Worm (Caenorhabditis elegans) whole organism, mixed stage, embryonic: Measurements from ENCODE around the gene K08E7.4.

ENCODE experiments used
- M03D4.4 ChIP-seq: sonication (generic microtip); optimal IDR thresholded peaks from 2 replicates; lab custom pipeline; 2017; ENCODE audit warnings: mild to moderate bottlenecking, missing genetic modification characterization, missing compliant biosample characterization
- bed-3 ChIP-seq: fragments of 200-800 bp; sonication (Bioruptor generic); optimal IDR thresholded peaks from 3 replicates; lab custom pipeline; 2018; ENCODE audit warnings: mild to moderate bottlenecking, missing genetic modification characterization, moderate library complexity, missing compliant biosample characterization
- blmp-1 ChIP-seq: fragments of 150-350 bp; optimal IDR thresholded peaks from 2 replicates; lab custom pipeline; 2014; ENCODE audit warnings: missing biosample characterization, missing genetic modification characterization
- ceh-39 ChIP-seq: fragments of 150-350 bp; optimal IDR thresholded peaks from 2 replicates; lab custom pipeline; 2014; ENCODE audit warnings: missing biosample characterization, missing genetic modification characterization
- ceh-43 ChIP-seq: fragments of 200-800 bp; sonication (Bioruptor generic); optimal IDR thresholded peaks from 2 replicates; lab custom pipeline; 2018; ENCODE audit warnings: mild to moderate bottlenecking, missing genetic modification characterization, moderate library complexity, missing compliant biosample characterization
- ceh-83 ChIP-seq: fragments of 200-800 bp; sonication (Bioruptor generic); optimal IDR thresholded peaks from 2 replicates; lab custom pipeline; 2018; ENCODE audit warnings: mild to moderate bottlenecking, missing genetic modification characterization, missing compliant biosample characterization
- ces-1 ChIP-seq: fragments of 150-350 bp; optimal IDR thresholded peaks from 2 replicates; lab custom pipeline; 2014; ENCODE audit warnings: missing biosample characterization, missing genetic modification reagents, missing genetic modification characterization
- cnd-1 ChIP-seq: fragments of 200-800 bp; sonication (Bioruptor generic); optimal IDR thresholded peaks from 2 replicates; lab custom pipeline; 2018; ENCODE audit warnings: mild to moderate bottlenecking, missing genetic modification characterization, missing compliant biosample characterization
- drap-1 ChIP-seq: fragments of 200-800 bp; sonication (Bioruptor generic); optimal IDR thresholded peaks from 3 replicates; lab custom pipeline; 2018; ENCODE audit warnings: mild to moderate bottlenecking, missing genetic modification characterization, missing compliant biosample characterization
- elt-1 ChIP-seq: sonication (generic microtip); optimal IDR thresholded peaks from 2 replicates; lab custom pipeline; 2017; ENCODE audit warnings: missing genetic modification characterization, mild to moderate bottlenecking, missing compliant biosample characterization, antibody characterized with exemption, moderate library complexity, borderline replicate concordance; ENCODE audit not compliant: insufficient read depth
- elt-3 ChIP-seq: fragments of 150-350 bp; optimal IDR thresholded peaks from 2 replicates; lab custom pipeline; 2014; ENCODE audit warnings: missing biosample characterization, missing genetic modification characterization
- flh-1 ChIP-seq: fragments of 200-800 bp; sonication (Bioruptor generic); optimal IDR thresholded peaks from 2 replicates; lab custom pipeline; 2018; ENCODE audit warnings: mild to moderate bottlenecking, missing genetic modification characterization, moderate library complexity, missing compliant biosample characterization
- ham-2 ChIP-seq: fragments of 200-800 bp; sonication (Bioruptor generic); optimal IDR thresholded peaks from 2 replicates; lab custom pipeline; 2018; ENCODE audit warnings: mild to moderate bottlenecking, missing genetic modification characterization, missing compliant biosample characterization
- hlh-1 ChIP-seq: fragments of 150-350 bp; optimal IDR thresholded peaks from 2 replicates; lab custom pipeline; 2014; ENCODE audit warnings: missing biosample characterization, missing genetic modification reagents, missing genetic modification characterization
- lin-13 ChIP-seq: fragments of 150-350 bp; optimal IDR thresholded peaks from 2 replicates; lab custom pipeline; 2014; ENCODE audit warnings: missing biosample characterization, missing genetic modification characterization
- lin-32 ChIP-seq: fragments of 200-800 bp; sonication (Bioruptor generic); optimal IDR thresholded peaks from 2 replicates; lab custom pipeline; 2018; ENCODE audit warnings: mild to moderate bottlenecking, missing genetic modification characterization, missing compliant biosample characterization
- lsy-2 ChIP-seq: fragments of 150-350 bp; optimal IDR thresholded peaks from 2 replicates; lab custom pipeline; 2014; ENCODE audit warnings: missing biosample characterization, missing genetic modification characterization
- mab-5 ChIP-seq: fragments of 150-350 bp; optimal IDR thresholded peaks from 2 replicates; lab custom pipeline; 2014; ENCODE audit warnings: missing biosample characterization, missing genetic modification characterization
- mep-1 ChIP-seq: fragments of 150-350 bp; optimal IDR thresholded peaks from 2 replicates; lab custom pipeline; 2017; ENCODE audit warnings: missing biosample characterization, missing genetic modification reagents, missing genetic modification characterization, inconsistent platforms
- mls-2 ChIP-seq: sonication (generic microtip); optimal IDR thresholded peaks from 2 replicates; lab custom pipeline; 2016; ENCODE audit warnings: mild to moderate bottlenecking, missing genetic modification characterization, moderate library complexity, missing compliant biosample characterization
- nhr-12 ChIP-seq: fragments of 150-350 bp; optimal IDR thresholded peaks from 2 replicates; lab custom pipeline; 2014; ENCODE audit warnings: missing biosample characterization, missing genetic modification characterization
- nhr-2 ChIP-seq: fragments of 150-350 bp; optimal IDR thresholded peaks from 2 replicates; lab custom pipeline; 2014; ENCODE audit warnings: missing biosample characterization, missing genetic modification characterization
- nhr-237 ChIP-seq: fragments of 150-350 bp; optimal IDR thresholded peaks from 2 replicates; lab custom pipeline; 2014; ENCODE audit warnings: missing biosample characterization, missing genetic modification characterization
- nhr-28 ChIP-seq: fragments of 150-350 bp; optimal IDR thresholded peaks from 2 replicates; lab custom pipeline; 2014; ENCODE audit warnings: missing biosample characterization, missing genetic modification characterization
- nhr-76 ChIP-seq: sonication (generic microtip); optimal IDR thresholded peaks from 2 replicates; lab custom pipeline; 2017; ENCODE audit warnings: missing biosample characterization, missing genetic modification characterization
- pha-4 ChIP-seq: fragments of 150-350 bp; optimal IDR thresholded peaks from 2 replicates; lab custom pipeline; 2018; ENCODE audit warnings: missing biosample characterization, missing genetic modification reagents, missing genetic modification characterization
- sem-2 ChIP-seq: fragments of 200-800 bp; sonication (Bioruptor generic); optimal IDR thresholded peaks from 2 replicates; lab custom pipeline; 2018; ENCODE audit warnings: mild to moderate bottlenecking, missing genetic modification characterization, missing compliant biosample characterization
- snpc-4 ChIP-seq: fragments of 150-350 bp; optimal IDR thresholded peaks from 2 replicates; lab custom pipeline; 2014; ENCODE audit warnings: missing biosample characterization, missing genetic modification characterization
- sptf-1 ChIP-seq: sonication (generic microtip); optimal IDR thresholded peaks from 2 replicates; lab custom pipeline; 2017; ENCODE audit warnings: mild to moderate bottlenecking, missing genetic modification characterization, moderate library complexity, missing compliant biosample characterization
- tbx-8 ChIP-seq: fragments of 200-800 bp; sonication (Bioruptor generic); optimal IDR thresholded peaks from 2 replicates; lab custom pipeline; 2018; ENCODE audit warnings: mild to moderate bottlenecking, missing genetic modification characterization, moderate library complexity, missing compliant biosample characterization
- unc-120 ChIP-seq: sonication (generic microtip); optimal IDR thresholded peaks from 2 replicates; lab custom pipeline; 2017; ENCODE audit warnings: missing genetic modification characterization, missing compliant biosample characterization; ENCODE audit not compliant: poor library complexity, severe bottlenecking
- unc-39 ChIP-seq: fragments of 150-350 bp; optimal IDR thresholded peaks from 2 replicates; lab custom pipeline; 2014; ENCODE audit warnings: missing biosample characterization, missing genetic modification characterization
- unc-62 ChIP-seq: fragments of 150-350 bp; optimal IDR thresholded peaks from 2 replicates; lab custom pipeline; 2014; ENCODE audit warnings: missing biosample characterization, missing genetic modification reagents, missing genetic modification characterization
- zip-8 ChIP-seq: fragments of 150-350 bp; optimal IDR thresholded peaks from 2 replicates; lab custom pipeline; 2014; ENCODE audit warnings: missing biosample characterization, missing genetic modification characterization
- ztf-11 ChIP-seq: fragments of 150-350 bp; optimal IDR thresholded peaks from 2 replicates; lab custom pipeline; 2014; ENCODE audit warnings: missing biosample characterization, missing genetic modification characterization

The K08E7.4 gene

ce11 chrIV:12574265-12574664 is 3.3 kb upstream of the K08E7.4 start:
- TF ChIP-seq blmp-1 (no peak), snpc-4 (no peak), ces-1 (GFP tag; lab: Kevin White, UChicago) (no peak), ztf-11 (tag; lab: Kevin White, UChicago) (no peak), unc-62 (GFP tag; lab: Kevin White, UChicago) (no peak), mab-5 (tag; lab: Kevin White, UChicago) (no peak), mls-2 (tag; lab: Kevin White, UChicago) (no peak), pha-4 (tag; lab: Kevin White, UChicago) (no peak), nhr-2 (tag; lab: Kevin White, UChicago) (no peak), zip-8 (tag; lab: Kevin White, UChicago) (no peak), elt-1 (no peak), sptf-1 (tag; lab: Kevin White, UChicago) (no peak), ceh-43 (GFP tag; lab: Kevin White, UChicago) (no peak), ceh-83 (GFP tag; lab: Kevin White, UChicago) (no peak), unc-120 (tag; lab: Kevin White, UChicago) (no peak), elt-3 (no peak), sem-2 (GFP tag; lab: Kevin White, UChicago) (no peak), tbx-8 (GFP tag; lab: Kevin White, UChicago) (no peak), ham-2 (GFP tag; lab: Kevin White, UChicago) (no peak), drap-1 (GFP tag; lab: Kevin White, UChicago) (no peak)
- TF ChIP-seq, all 35 proteins: peak for 0

DNA sequence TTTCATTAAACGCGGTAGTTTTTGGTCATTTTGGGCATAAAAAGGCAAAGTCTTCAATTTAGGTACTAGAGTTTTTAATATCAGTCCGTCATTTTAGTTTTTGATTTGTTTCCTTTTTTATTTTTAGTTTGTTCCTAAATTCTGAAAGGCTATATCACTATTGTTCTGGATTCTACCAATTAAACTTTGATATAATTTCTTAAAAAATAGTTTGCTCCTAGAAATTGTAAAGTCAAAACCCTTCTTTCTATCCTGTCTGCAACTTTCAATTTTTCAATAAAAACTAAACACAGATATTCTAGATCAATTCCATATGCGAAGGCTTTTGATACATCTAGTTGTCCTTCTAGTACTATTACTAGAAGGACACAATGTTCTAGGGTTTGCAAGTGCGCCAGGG is 2.1 kb upstream of the K08E7.4 start, which contains the start of gene K08E7.5:
Gene K08E7.5, plus strand, starts transcription at position 301 of the 400 bp plus-strand sequence.
- TF ChIP-seq unc-120 (tag; lab: Kevin White, UChicago) = no peak
- TF ChIP-seq mab-5 (tag; lab: Kevin White, UChicago) = no peak
- TF ChIP-seq ham-2 (GFP tag; lab: Kevin White, UChicago) = no peak
- no peak for TF ChIP-seq flh-1 (GFP tag; lab: Kevin White, UChicago)
- no peak for TF ChIP-seq bed-3 (GFP tag; lab: Kevin White, UChicago)
- no peak for TF ChIP-seq ceh-43 (GFP tag; lab: Kevin White, UChicago)
- TF ChIP-seq elt-3 = no peak
- no peak for TF ChIP-seq unc-62 (GFP tag; lab: Kevin White, UChicago)

DNA sequence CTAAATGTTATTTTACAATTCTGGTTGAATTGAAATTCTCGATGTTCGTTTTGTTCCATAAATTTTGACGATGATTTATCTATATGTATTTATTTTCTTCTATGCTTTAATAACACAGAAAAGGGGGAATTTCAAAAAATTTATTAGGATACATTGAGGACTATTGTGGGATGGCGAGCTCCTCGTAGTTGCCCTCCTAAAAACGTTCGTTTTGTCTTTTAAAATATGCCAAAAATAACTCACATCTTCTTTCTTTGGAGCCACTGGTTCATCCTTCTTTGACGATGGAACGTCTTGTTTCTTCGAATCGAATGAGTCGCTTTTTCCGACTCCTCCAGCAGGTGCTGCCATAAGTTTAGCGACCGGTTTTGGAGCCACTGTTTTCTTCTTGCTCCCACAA is 401 bp downstream of the K08E7.4 start:
- TF ChIP-seq nhr-2 (tag; lab: Kevin White, UChicago) = no peak
- TF ChIP-seq cnd-1 (tag; lab: Kevin White, UChicago) = no peak
- TF ChIP-seq hlh-1 (tag; lab: Kevin White, UChicago) = no peak
- TF ChIP-seq ham-2 (GFP tag; lab: Kevin White, UChicago) = no peak
- no peak for TF ChIP-seq sem-2 (GFP tag; lab: Kevin White, UChicago)
- TF ChIP-seq nhr-28 = no peak
- no peak for TF ChIP-seq sptf-1 (tag; lab: Kevin White, UChicago)

DNA sequence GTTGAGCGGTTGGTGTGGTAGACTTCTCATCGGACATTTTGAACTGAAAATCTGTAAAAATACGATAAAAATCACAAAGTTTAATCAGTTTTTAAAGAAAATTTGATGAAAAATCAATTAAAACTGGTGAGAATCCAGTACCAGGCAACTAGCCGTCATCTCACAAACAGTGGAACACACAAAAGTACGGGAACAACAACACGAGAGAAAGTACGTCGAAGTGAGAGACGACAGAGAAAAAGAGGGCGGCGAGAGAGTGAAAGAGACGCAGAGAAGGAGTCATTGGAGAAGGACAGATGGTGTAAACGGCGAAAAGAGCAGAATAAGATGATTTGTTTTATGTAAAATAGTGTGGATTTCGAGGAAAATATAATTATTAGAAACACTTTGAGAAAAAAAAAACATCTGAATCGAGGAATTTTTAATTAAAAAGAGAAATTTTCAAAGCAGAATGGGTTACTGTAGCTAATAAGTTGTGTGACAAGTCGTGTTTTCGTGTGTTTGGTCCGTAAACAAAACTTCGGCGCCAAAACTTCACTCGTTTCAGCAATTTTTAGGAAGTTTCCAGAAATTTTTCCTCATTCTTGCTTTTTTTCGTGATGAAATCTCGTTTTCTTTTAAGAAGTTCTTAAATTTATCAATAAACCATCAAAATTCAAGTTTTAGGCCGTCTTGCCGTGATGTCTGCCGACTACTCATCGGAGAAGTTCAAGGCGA is 3.6 kb downstream of the K08E7.4 start, which contains the start of the genes hsb-1 and let-99:
Gene hsb-1, minus strand, starts transcription at position 51 of the 717 bp plus-strand sequence.
Gene let-99, plus strand, starts transcription at position 667 of the 717 bp plus-strand sequence.
- no peak for TF ChIP-seq ztf-11 (tag; lab: Kevin White, UChicago)
- TF ChIP-seq snpc-4 = no peak
- TF ChIP-seq cnd-1 (tag; lab: Kevin White, UChicago) = peak; percentile 68
- no peak for TF ChIP-seq elt-3
- TF ChIP-seq ham-2 (GFP tag; lab: Kevin White, UChicago) = peak; percentile 26
- TF ChIP-seq mls-2 (tag; lab: Kevin White, UChicago) = no peak
- TF ChIP-seq mep-1 = no peak
- TF ChIP-seq lsy-2 (tag; lab: Kevin White, UChicago) = no peak
- TF ChIP-seq bed-3 (GFP tag; lab: Kevin White, UChicago) = no peak
- no peak for TF ChIP-seq unc-120 (tag; lab: Kevin White, UChicago)
- TF ChIP-seq sem-2 (GFP tag; lab: Kevin White, UChicago) = no peak
- TF ChIP-seq nhr-28 = no peak
- TF ChIP-seq nhr-237 (tag; lab: Kevin White, UChicago) = no peak
- TF ChIP-seq sptf-1 (tag; lab: Kevin White, UChicago) = peak; percentile 27
- TF ChIP-seq pha-4 (tag; lab: Kevin White, UChicago) = peak; percentile 8
- no peak for TF ChIP-seq flh-1 (GFP tag; lab: Kevin White, UChicago)
- TF ChIP-seq M03D4.4 = no peak
- no peak for TF ChIP-seq ceh-83 (GFP tag; lab: Kevin White, UChicago)
- TF ChIP-seq nhr-12 = no peak
- TF ChIP-seq lin-13 (tag; lab: Kevin White, UChicago) = no peak
- peak; percentile 69 for TF ChIP-seq lin-32 (GFP tag; lab: Kevin White, UChicago)
- no peak for TF ChIP-seq nhr-2 (tag; lab: Kevin White, UChicago)
- TF ChIP-seq nhr-76 (tag; lab: Kevin White, UChicago) = no peak
- TF ChIP-seq ces-1 (GFP tag; lab: Kevin White, UChicago) = no peak
- no peak for TF ChIP-seq unc-39
- TF ChIP-seq ceh-39 = no peak
- TF ChIP-seq hlh-1 (tag; lab: Kevin White, UChicago) = peak; percentile 31
- TF ChIP-seq mab-5 (tag; lab: Kevin White, UChicago) = no peak
- TF ChIP-seq drap-1 (GFP tag; lab: Kevin White, UChicago) = no peak
- TF ChIP-seq tbx-8 (GFP tag; lab: Kevin White, UChicago) = no peak
- no peak for TF ChIP-seq zip-8 (tag; lab: Kevin White, UChicago)
- no peak for TF ChIP-seq ceh-43 (GFP tag; lab: Kevin White, UChicago)
- TF ChIP-seq elt-1 = no peak
- TF ChIP-seq blmp-1 = no peak
- TF ChIP-seq unc-62 (GFP tag; lab: Kevin White, UChicago) = no peak
